Fruit fly (Drosophila melanogaster): Measurements from ENCODE around the gene CG10011.

The CG10011 gene

DNA sequence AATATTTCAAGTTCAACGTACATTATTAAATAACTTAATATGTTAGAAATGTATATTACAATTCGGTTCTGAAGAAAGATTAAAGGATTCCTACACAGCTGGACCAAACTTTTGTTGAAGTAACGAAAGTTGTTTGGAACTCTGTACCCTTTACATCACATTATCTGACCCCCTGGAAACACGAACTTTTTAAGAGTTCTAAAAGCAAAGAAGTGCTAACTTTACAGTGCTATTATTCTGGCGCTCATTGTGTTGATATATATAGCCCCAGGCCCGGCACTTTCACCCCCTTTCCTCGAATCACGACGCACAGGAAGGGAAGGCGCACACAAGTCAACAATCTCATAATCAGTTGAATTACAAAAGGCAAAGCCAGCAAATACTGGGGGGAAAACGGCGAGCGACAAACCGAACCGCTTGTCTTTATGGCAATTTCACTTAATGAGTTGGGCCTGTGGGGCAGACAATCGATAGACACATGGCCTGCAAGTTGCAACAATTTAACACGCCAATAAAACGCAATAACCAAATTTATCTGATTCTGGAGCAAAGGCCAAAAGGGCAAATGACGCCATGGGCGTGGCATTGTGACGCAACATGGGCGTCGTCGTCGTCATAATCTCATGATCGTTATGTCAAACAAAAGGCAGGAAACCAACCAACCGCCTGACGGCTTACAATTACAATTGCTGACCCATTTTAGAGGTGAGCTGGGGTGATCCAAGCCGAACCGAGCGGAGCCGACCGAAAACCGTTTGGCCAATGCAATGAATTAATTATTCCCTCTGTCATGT is 5.5 kb downstream of the CG10011 start:
- TF ChIP-seq dmrt93B (GFP tag; optimal IDR thresholded peaks at IDR 0.05) (no peak), Hr83 (GFP tag; optimal IDR thresholded peaks at IDR 0.05; ENCODE audit: poor library complexity, severe bottlenecking) (no peak), CG32264 (GFP tag; optimal IDR thresholded peaks at IDR 0.05) (no peak), Abd-B (GFP tag; optimal IDR thresholded peaks at IDR 0.05) (no peak), brk (GFP tag; optimal IDR thresholded peaks at IDR 0.05) (no peak), psq (GFP tag; optimal IDR thresholded peaks at IDR 0.05) (peak; percentile 59), Vsx2 (GFP tag; optimal IDR thresholded peaks at IDR 0.05; ENCODE audit: partially characterized antibody) (no peak), Sp1 (GFP tag; optimal IDR thresholded peaks at IDR 0.05) (peak; percentile 19), CrebA (GFP tag; optimal IDR thresholded peaks at IDR 0.05; ENCODE audit: borderline replicate concordance) (no peak), Rel (GFP tag; optimal IDR thresholded peaks at IDR 0.05) (no peak), Rel (tag; optimal IDR thresholded peaks at IDR 0.05) (peak; percentile 60), br (GFP tag; optimal IDR thresholded peaks at IDR 0.05) (no peak), foxo (GFP tag; optimal IDR thresholded peaks at IDR 0.05) (no peak), HLH106 (tag; optimal IDR thresholded peaks at IDR 0.05) (peak; percentile 12), ey (GFP tag; optimal IDR thresholded peaks at IDR 0.05) (no peak), woc (GFP tag; optimal IDR thresholded peaks at IDR 0.05) (no peak), N (GFP tag; optimal IDR thresholded peaks at IDR 0.05) (no peak), dl (GFP tag; optimal IDR thresholded peaks at IDR 0.05; ENCODE audit: insufficient read depth in 1 of 2, partially characterized antibody in 2 of 2) (no peak), OdsH (GFP tag; optimal IDR thresholded peaks at IDR 0.05) (no peak), rgr (GFP tag; optimal IDR thresholded peaks at IDR 0.05) (no peak)

DNA sequence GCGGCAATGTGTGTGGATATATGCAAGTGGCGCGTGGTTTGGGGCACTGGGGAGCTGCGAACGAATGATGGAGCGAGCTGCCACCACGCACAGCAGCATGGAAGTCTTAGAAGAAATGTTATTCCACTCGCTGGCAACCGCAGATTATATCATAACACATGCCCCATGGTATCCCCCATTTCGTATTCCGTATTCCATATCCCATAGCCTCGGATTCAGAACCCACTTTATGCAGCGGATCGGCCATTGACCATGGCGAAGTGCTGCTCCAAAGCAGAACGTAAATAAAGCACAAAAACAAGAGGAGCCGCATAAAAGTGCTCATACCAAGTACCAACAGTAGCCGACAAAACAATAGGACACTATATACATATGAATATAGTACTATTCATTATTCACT is 6.2 kb downstream of the CG10011 start:
- no peak for TF ChIP-seq Rel (GFP tag; optimal IDR thresholded peaks at IDR 0.05)
- TF ChIP-seq Rel (tag; optimal IDR thresholded peaks at IDR 0.05), result no peak
- no peak for TF ChIP-seq Hr83 (GFP tag; optimal IDR thresholded peaks at IDR 0.05; ENCODE audit: poor library complexity, severe bottlenecking)
- TF ChIP-seq dsf (GFP tag; optimal IDR thresholded peaks at IDR 0.05; ENCODE audit: borderline replicate concordance), result no peak
- no peak for TF ChIP-seq Sp1 (GFP tag; optimal IDR thresholded peaks at IDR 0.05)
- TF ChIP-seq GATAd (GFP tag; optimal IDR thresholded peaks at IDR 0.05), result no peak

DNA sequence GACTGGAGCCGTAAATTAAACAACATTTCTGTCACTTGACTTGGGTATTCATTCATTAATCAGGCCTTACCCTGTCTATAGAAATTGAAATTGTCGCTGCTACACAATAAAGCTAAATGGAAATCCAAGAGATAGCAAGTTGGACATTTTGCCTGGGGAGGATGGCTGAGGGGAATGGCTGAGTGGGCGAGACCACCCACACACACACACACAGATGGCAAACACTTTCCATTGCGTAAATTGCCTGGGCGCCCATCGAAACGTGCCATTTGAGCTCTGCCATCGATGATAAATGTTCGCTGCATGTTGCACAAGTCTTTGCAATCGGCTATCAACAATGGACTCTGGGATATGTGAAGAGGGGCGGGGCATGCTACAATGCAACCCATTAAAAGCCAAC is 7.6 kb downstream of the CG10011 start:
- TF ChIP-seq Mio (GFP tag; optimal IDR thresholded peaks at IDR 0.05) (no peak), N (GFP tag; optimal IDR thresholded peaks at IDR 0.05) (no peak), Hr83 (GFP tag; optimal IDR thresholded peaks at IDR 0.05; ENCODE audit: poor library complexity, severe bottlenecking) (no peak), br (GFP tag; optimal IDR thresholded peaks at IDR 0.05) (no peak), ey (GFP tag; optimal IDR thresholded peaks at IDR 0.05) (no peak)

DNA sequence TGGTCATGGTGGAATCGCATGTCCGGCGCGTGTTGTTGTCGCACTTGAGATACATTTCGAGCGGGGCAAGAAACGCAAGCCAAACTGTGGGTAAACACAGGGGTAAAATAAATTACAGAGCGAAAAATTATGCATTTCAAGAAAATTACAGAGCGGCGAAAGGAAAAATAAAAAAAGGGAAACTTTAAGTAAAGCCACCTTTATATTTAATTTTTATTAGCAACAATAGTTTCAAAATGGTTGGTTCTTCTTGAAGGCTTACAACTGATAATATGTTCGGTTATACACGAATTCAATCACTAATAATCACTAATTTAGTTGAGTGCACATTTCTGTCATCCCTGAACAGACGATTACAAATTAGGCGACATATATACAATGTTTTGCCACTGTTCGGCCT is 11.3 kb downstream of the CG10011 start:
- TF ChIP-seq fru (GFP tag; optimal IDR thresholded peaks at IDR 0.05) (peak; percentile 26), GATAd (GFP tag; optimal IDR thresholded peaks at IDR 0.05) (no peak), CrebA (GFP tag; optimal IDR thresholded peaks at IDR 0.05; ENCODE audit: borderline replicate concordance) (no peak), Sp1 (GFP tag; optimal IDR thresholded peaks at IDR 0.05) (peak; percentile 16), woc (GFP tag; optimal IDR thresholded peaks at IDR 0.05) (peak; percentile 3), brk (GFP tag; optimal IDR thresholded peaks at IDR 0.05) (no peak), HLH106 (tag; optimal IDR thresholded peaks at IDR 0.05) (peak; percentile 28), h (GFP tag; optimal IDR thresholded peaks at IDR 0.05) (peak; percentile 35), psq (GFP tag; optimal IDR thresholded peaks at IDR 0.05) (peak; percentile 27), rgr (GFP tag; optimal IDR thresholded peaks at IDR 0.05) (peak; percentile 13), OdsH (GFP tag; optimal IDR thresholded peaks at IDR 0.05) (peak; percentile 9), Vsx2 (GFP tag; optimal IDR thresholded peaks at IDR 0.05; ENCODE audit: partially characterized antibody) (no peak), jim (GFP tag; optimal IDR thresholded peaks at IDR 0.05) (no peak), foxo (GFP tag; optimal IDR thresholded peaks at IDR 0.05) (peak in 1 of 2 experiments; percentile 36)

DNA sequence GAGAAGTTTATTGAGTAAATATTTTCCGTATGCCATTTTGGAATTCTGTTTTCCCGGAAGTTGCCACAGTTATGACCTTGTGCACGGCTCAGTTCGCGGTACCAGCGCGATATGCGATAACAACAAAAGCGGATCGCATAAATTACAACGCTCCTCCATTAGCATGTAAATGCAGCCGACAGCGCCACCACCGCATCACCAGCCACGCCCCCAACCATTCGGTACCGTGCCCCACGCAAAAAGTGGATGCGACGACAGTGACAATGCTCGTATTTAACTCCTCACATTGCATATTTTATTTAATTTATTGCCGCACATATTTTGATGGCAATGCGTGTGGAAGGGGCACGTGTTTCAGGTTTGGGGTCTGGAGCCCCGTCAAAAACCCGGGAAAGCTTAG is 11.8 kb downstream of the CG10011 start:
- TF ChIP-seq OdsH (GFP tag; optimal IDR thresholded peaks at IDR 0.05) (no peak), lola (GFP tag; optimal IDR thresholded peaks at IDR 0.05) (no peak), Abd-B (GFP tag; optimal IDR thresholded peaks at IDR 0.05) (no peak), dmrt93B (GFP tag; optimal IDR thresholded peaks at IDR 0.05) (no peak), Dif (GFP tag; optimal IDR thresholded peaks at IDR 0.05; ENCODE audit: partially characterized antibody) (no peak), woc (GFP tag; optimal IDR thresholded peaks at IDR 0.05) (no peak), jim (GFP tag; optimal IDR thresholded peaks at IDR 0.05) (no peak), Hr78 (GFP tag; optimal IDR thresholded peaks at IDR 0.05) (no peak), Myc (optimal IDR thresholded peaks at IDR 0.05) (no peak), Mio (GFP tag; optimal IDR thresholded peaks at IDR 0.05) (no peak)
